Fruit fly (Drosophila melanogaster) whole organism, embryonic: Measurements from ENCODE around the gene Cont.

ENCODE experiments used
- CG10274 ChIP-seq: fragments of 200-800 bp; sonication (Bioruptor generic); optimal IDR thresholded peaks from 3 replicates; lab custom pipeline; 2017; ENCODE audit warnings: missing biosample characterization, mild to moderate bottlenecking, missing genetic modification characterization
- CG10979 ChIP-seq: fragments of 200-800 bp; sonication (Bioruptor generic); optimal IDR thresholded peaks from 2 replicates; lab custom pipeline; 2018; ENCODE audit warnings: missing biosample characterization, mild to moderate bottlenecking, missing genetic modification characterization, moderate library complexity
- CG11093 ChIP-seq: fragments of 200-800 bp; sonication (Bioruptor generic); IDR thresholded peaks from 3 replicates; pipeline ENCODE4 v1.3.6; 2022; ENCODE audit warnings: missing biosample characterization, missing genetic modification characterization
- CG12236 ChIP-seq: fragments of 200-800 bp; sonication (Bioruptor generic); optimal IDR thresholded peaks from 2 replicates; lab custom pipeline; 2016; ENCODE audit warnings: missing biosample characterization, missing genetic modification characterization
- CG14710 ChIP-seq: fragments of 200-800 bp; sonication (Bioruptor generic); optimal IDR thresholded peaks from 3 replicates; lab custom pipeline; 2019; ENCODE audit warnings: missing biosample characterization, mild to moderate bottlenecking, missing genetic modification characterization, moderate library complexity
- CG15514 ChIP-seq: fragments of 200-800 bp; sonication (Bioruptor generic); optimal IDR thresholded peaks from 3 replicates; lab custom pipeline; 2017; ENCODE audit warnings: missing biosample characterization, missing genetic modification characterization, mild to moderate bottlenecking, moderate library complexity, missing genetic modification reagents
- CG17568 ChIP-seq: fragments of 200-800 bp; sonication (Bioruptor generic); optimal IDR thresholded peaks from 2 replicates; lab custom pipeline; 2018; ENCODE audit warnings: missing biosample characterization, mild to moderate bottlenecking, missing genetic modification characterization, moderate library complexity
- CG18011 ChIP-seq: fragments of 200-800 bp; sonication (Bioruptor generic); optimal IDR thresholded peaks from 2 replicates; lab custom pipeline; 2017; ENCODE audit warnings: missing biosample characterization, missing genetic modification characterization, mild to moderate bottlenecking, moderate library complexity, missing genotype
- CG18476 ChIP-seq: fragments of 200-800 bp; sonication (Bioruptor generic); optimal IDR thresholded peaks from 2 replicates; lab custom pipeline; 2016; ENCODE audit warnings: missing biosample characterization, mild to moderate bottlenecking, missing genetic modification characterization
- CG32772 ChIP-seq: fragments of 200-800 bp; sonication (Bioruptor generic); IDR thresholded peaks from 2 replicates; pipeline ENCODE4 v1.3.6; 2022; ENCODE audit warnings: missing biosample characterization, missing genetic modification characterization
- CG3838 ChIP-seq: fragments of 200-800 bp; sonication (Bioruptor generic); optimal IDR thresholded peaks from 3 replicates; lab custom pipeline; 2016; ENCODE audit warnings: missing biosample characterization, missing genetic modification characterization
- CG3995 ChIP-seq: fragments of 200-800 bp; sonication (Bioruptor generic); optimal IDR thresholded peaks from 3 replicates; lab custom pipeline; 2016; ENCODE audit warnings: missing biosample characterization, missing genetic modification characterization
- CG6813 ChIP-seq: fragments of 200-800 bp; sonication (Bioruptor generic); optimal IDR thresholded peaks from 2 replicates; lab custom pipeline; 2017; ENCODE audit warnings: missing biosample characterization, missing genetic modification characterization, mild to moderate bottlenecking, moderate library complexity, missing genetic modification reagents
- CG6854 ChIP-seq: fragments of 200-800 bp; sonication (Bioruptor generic); optimal IDR thresholded peaks from 3 replicates; lab custom pipeline; 2017; ENCODE audit warnings: missing biosample characterization, mild to moderate bottlenecking, missing genetic modification characterization
- CG7357 ChIP-seq: fragments of 200-800 bp; sonication (Bioruptor generic); IDR thresholded peaks from 3 replicates; pipeline ENCODE4 v1.3.6; 2022; ENCODE audit warnings: missing biosample characterization, missing genetic modification characterization
- CG8359 ChIP-seq: fragments of 200-800 bp; sonication (Bioruptor generic); optimal IDR thresholded peaks from 2 replicates; lab custom pipeline; 2017; ENCODE audit warnings: missing biosample characterization, mild to moderate bottlenecking, missing genetic modification characterization, borderline replicate concordance
- CG9797 ChIP-seq: fragments of 200-800 bp; sonication (Bioruptor generic); optimal IDR thresholded peaks from 3 replicates; lab custom pipeline; 2018; ENCODE audit warnings: missing biosample characterization, mild to moderate bottlenecking, missing genetic modification characterization
- D19B ChIP-seq: fragments of 200-800 bp; sonication (Bioruptor generic); optimal IDR thresholded peaks from 2 replicates; lab custom pipeline; 2017; ENCODE audit warnings: missing biosample characterization, mild to moderate bottlenecking, missing genetic modification characterization
- Dfd ChIP-seq, 2 experiments: fragments of >200 bp; optimal IDR thresholded peaks; 2 replicates each; lab custom pipeline; 2017; ENCODE audit warnings: missing biosample characterization in 2 of 2, missing genetic modification characterization in 2 of 2
- Doc3 ChIP-seq: fragments of 200-800 bp; sonication (Bioruptor generic); IDR thresholded peaks from 3 replicates; pipeline ENCODE4 v1.3.6; 2022; ENCODE audit warnings: missing biosample characterization, missing genetic modification characterization; ENCODE audit not compliant: partially characterized antibody
- Ets97D ChIP-seq: fragments of 200-800 bp; sonication (Bioruptor generic); optimal IDR thresholded peaks from 3 replicates; lab custom pipeline; 2016; ENCODE audit warnings: missing biosample characterization, missing genetic modification characterization
- H15 ChIP-seq: fragments of 200-800 bp; sonication (Bioruptor generic); IDR thresholded peaks from 3 replicates; pipeline ENCODE4 v1.3.6; 2022; ENCODE audit warnings: missing biosample characterization, missing genetic modification characterization
- MESR4 ChIP-seq: fragments of 200-800 bp; sonication (Bioruptor generic); optimal IDR thresholded peaks from 2 replicates; lab custom pipeline; 2018; ENCODE audit warnings: missing biosample characterization, mild to moderate bottlenecking, missing genetic modification characterization, moderate library complexity
- Optix ChIP-seq: fragments of 200-800 bp; sonication (Bioruptor generic); IDR thresholded peaks from 3 replicates; pipeline ENCODE4 v1.3.6; 2022; ENCODE audit warnings: missing biosample characterization, missing genetic modification characterization
- Pdp1 ChIP-seq, 2 experiments: fragments of 200-800 bp; sonication (Bioruptor generic); optimal IDR thresholded peaks; 3 replicates each; lab custom pipeline; 2016; ENCODE audit warnings: missing biosample characterization in 2 of 2, missing genetic modification characterization in 2 of 2, mild to moderate bottlenecking in 1 of 2, moderate library complexity in 1 of 2
- Scr ChIP-seq: fragments of 200-800 bp; sonication (Bioruptor generic); IDR thresholded peaks from 2 replicates; pipeline ENCODE4 v1.3.6; 2022; ENCODE audit warnings: missing biosample characterization, missing genetic modification characterization; ENCODE audit not compliant: partially characterized antibody
- Xrp1 ChIP-seq: fragments of 200-800 bp; sonication (Bioruptor generic); IDR thresholded peaks from 2 replicates; pipeline ENCODE4 v1.3.6; 2022; ENCODE audit warnings: missing biosample characterization, missing genetic modification characterization
- abd-A ChIP-seq: fragments of 200-800 bp; sonication (Bioruptor generic); optimal IDR thresholded peaks from 3 replicates; lab custom pipeline; 2019; ENCODE audit warnings: missing biosample characterization, mild to moderate bottlenecking, missing genetic modification characterization, moderate library complexity
- ac ChIP-seq: fragments of 200-800 bp; sonication (Bioruptor generic); optimal IDR thresholded peaks from 3 replicates; lab custom pipeline; 2017; ENCODE audit warnings: missing biosample characterization, mild to moderate bottlenecking, missing genetic modification characterization
- ara ChIP-seq: fragments of 200-800 bp; sonication (Bioruptor generic); IDR thresholded peaks from 2 replicates; pipeline ENCODE4 v1.3.6; 2022; ENCODE audit warnings: missing biosample characterization, missing genetic modification characterization
- dm ChIP-seq: fragments of 200-800 bp; sonication (Bioruptor generic); optimal IDR thresholded peaks from 3 replicates; lab custom pipeline; 2016; ENCODE audit warnings: missing biosample characterization, missing genetic modification characterization
- esg ChIP-seq: fragments of 200-800 bp; sonication (Bioruptor generic); conservative IDR thresholded peaks from 2 replicates; pipeline ENCODE4 v1.3.6; 2022; ENCODE audit warnings: missing biosample characterization, missing genetic modification characterization
- ken ChIP-seq: fragments of 200-800 bp; sonication (Bioruptor generic); IDR thresholded peaks from 3 replicates; pipeline ENCODE4 v1.3.6; 2022; ENCODE audit warnings: missing biosample characterization, missing genetic modification characterization
- lmd ChIP-seq: fragments of 200-800 bp; sonication (Bioruptor generic); IDR thresholded peaks from 2 replicates; pipeline ENCODE4 v1.3.6; 2022; ENCODE audit warnings: missing biosample characterization, missing genetic modification characterization
- maf-S ChIP-seq: fragments of 200-800 bp; sonication (Bioruptor generic); optimal IDR thresholded peaks from 2 replicates; lab custom pipeline; 2016; ENCODE audit warnings: missing biosample characterization, missing genetic modification characterization
- nau ChIP-seq: fragments of 200-800 bp; sonication (Bioruptor generic); optimal IDR thresholded peaks from 3 replicates; lab custom pipeline; 2017; ENCODE audit warnings: missing biosample characterization, mild to moderate bottlenecking, missing genetic modification characterization, missing genetic modification reagents
- nerfin-2 ChIP-seq: fragments of 200-800 bp; sonication (Bioruptor generic); IDR thresholded peaks from 2 replicates; pipeline ENCODE4 v1.3.6; 2022; ENCODE audit warnings: missing biosample characterization, missing genetic modification characterization; ENCODE audit not compliant: partially characterized antibody
- nmo ChIP-seq: fragments of 200-800 bp; sonication (Bioruptor generic); optimal IDR thresholded peaks from 2 replicates; lab custom pipeline; 2018; ENCODE audit warnings: missing biosample characterization, mild to moderate bottlenecking, missing genetic modification characterization, moderate library complexity
- pfk ChIP-seq: fragments of 200-800 bp; sonication (Bioruptor generic); optimal IDR thresholded peaks from 2 replicates; lab custom pipeline; 2018; ENCODE audit warnings: missing biosample characterization, mild to moderate bottlenecking, missing genetic modification characterization, moderate library complexity
- pho ChIP-seq: fragments of 200-800 bp; sonication (Bioruptor generic); optimal IDR thresholded peaks from 2 replicates; lab custom pipeline; 2016; ENCODE audit warnings: missing biosample characterization, missing genetic modification characterization
- pnt ChIP-seq: fragments of 200-800 bp; sonication (Bioruptor generic); optimal IDR thresholded peaks from 3 replicates; lab custom pipeline; 2016; ENCODE audit warnings: missing biosample characterization, missing genetic modification characterization
- run ChIP-seq: fragments of 200-800 bp; sonication (Bioruptor generic); optimal IDR thresholded peaks from 3 replicates; lab custom pipeline; 2018; ENCODE audit warnings: missing biosample characterization, mild to moderate bottlenecking, missing genetic modification characterization
- seq ChIP-seq: fragments of 200-800 bp; sonication (Bioruptor generic); IDR thresholded peaks from 2 replicates; pipeline ENCODE4 v1.3.6; 2022; ENCODE audit warnings: missing biosample characterization, missing genetic modification characterization
- sisA ChIP-seq: fragments of 200-800 bp; sonication (Bioruptor generic); IDR thresholded peaks from 2 replicates; pipeline ENCODE4 v1.3.6; 2022; ENCODE audit warnings: missing biosample characterization, missing genetic modification characterization
- slbo ChIP-seq: fragments of 200-800 bp; sonication (Bioruptor generic); IDR thresholded peaks from 2 replicates; pipeline ENCODE4 v1.3.6; 2022; ENCODE audit warnings: missing biosample characterization, missing genetic modification characterization
- sna ChIP-seq: fragments of 200-800 bp; sonication (Bioruptor generic); IDR thresholded peaks from 2 replicates; pipeline ENCODE4 v1.3.6; 2022; ENCODE audit warnings: missing biosample characterization, missing genetic modification characterization; ENCODE audit not compliant: partially characterized antibody
- sqz ChIP-seq: fragments of 200-800 bp; sonication (Bioruptor generic); optimal IDR thresholded peaks from 3 replicates; lab custom pipeline; 2018; ENCODE audit warnings: missing biosample characterization, mild to moderate bottlenecking, missing genetic modification characterization
- sug ChIP-seq: fragments of 200-800 bp; optimal IDR thresholded peaks from 2 replicates; lab custom pipeline; 2019; ENCODE audit warnings: missing biosample characterization, mild to moderate bottlenecking, missing genetic modification characterization, moderate library complexity
- tap ChIP-seq: fragments of 200-800 bp; optimal IDR thresholded peaks from 3 replicates; lab custom pipeline; 2019; ENCODE audit warnings: missing biosample characterization, mild to moderate bottlenecking, missing genetic modification characterization, moderate library complexity
- twi ChIP-seq: fragments of 200-800 bp; optimal IDR thresholded peaks from 2 replicates; lab custom pipeline; 2019; ENCODE audit warnings: missing biosample characterization, mild to moderate bottlenecking, missing genetic modification characterization, moderate library complexity
- vfl ChIP-seq: fragments of 200-800 bp; sonication (Bioruptor generic); optimal IDR thresholded peaks from 2 replicates; lab custom pipeline; 2016; ENCODE audit warnings: missing biosample characterization, missing genetic modification characterization

Gene Cont

DNA sequence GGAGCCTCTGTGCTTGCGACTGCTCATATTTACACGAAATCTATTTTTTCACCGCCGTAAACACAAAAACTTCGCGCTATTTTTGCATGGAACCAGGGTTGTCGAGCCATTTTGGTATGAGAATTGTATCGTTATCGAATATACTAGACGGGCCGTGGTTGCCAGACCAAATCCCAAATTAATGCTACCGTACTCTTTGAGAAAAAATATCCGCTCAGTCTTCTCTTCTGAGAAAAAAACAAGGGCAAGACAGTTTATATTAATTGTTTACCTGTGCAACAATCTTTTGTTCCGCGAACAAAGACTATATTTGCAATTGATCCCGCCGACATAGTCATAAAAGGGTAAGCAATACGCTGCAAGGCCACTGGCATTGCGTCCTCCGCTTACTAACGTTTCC lies 43.5 kb upstream of the Cont start, which contains the start of the genes Skp2 and CG1103 (continued):
- TF ChIP-seq MESR4 (GFP tag; lab: Kevin White, UChicago), result peak; percentile 79
- TF ChIP-seq CG15514 (GFP tag; lab: Kevin White, UChicago), result peak; percentile 65
- TF ChIP-seq CG3838, result no peak
- no peak for TF ChIP-seq sisA
- no peak for TF ChIP-seq nau (GFP tag; lab: Kevin White, UChicago)
- TF ChIP-seq run, result no peak
- no peak for TF ChIP-seq CG10274 (GFP tag; lab: Kevin White, UChicago)
- no peak for TF ChIP-seq abd-A (tag; lab: Kevin White, UChicago)
- no peak for TF ChIP-seq pnt (GFP tag; lab: Kevin White, UChicago)
- TF ChIP-seq sqz (GFP tag; lab: Kevin White, UChicago), result no peak
- no peak for TF ChIP-seq CG7357 (GFP tag; lab: Robert Waterston, UW)
- no peak for TF ChIP-seq CG6813
- no peak for TF ChIP-seq slbo (GFP tag; lab: Robert Waterston, UW)
- TF ChIP-seq ara (GFP tag; lab: Robert Waterston, UW), result no peak
- TF ChIP-seq CG3995 (GFP tag; lab: Kevin White, UChicago), result no peak
- no peak for TF ChIP-seq twi
- peak; percentile 16 for TF ChIP-seq dm (GFP tag; lab: Kevin White, UChicago)
- TF ChIP-seq Optix (GFP tag; lab: Robert Waterston, UW), result no peak
- no peak for TF ChIP-seq esg (GFP tag; lab: Robert Waterston, UW)
- TF ChIP-seq CG14710 (tag; lab: Kevin White, UChicago), result peak; percentile 22
- TF ChIP-seq CG18011 (GFP tag; lab: Kevin White, UChicago), result no peak
- no peak for TF ChIP-seq lmd (GFP tag; lab: Robert Waterston, UW)
- TF ChIP-seq Xrp1 (GFP tag; lab: Robert Waterston, UW), result no peak
- no peak for TF ChIP-seq D19B (GFP tag; lab: Kevin White, UChicago)
- TF ChIP-seq tap (tag; lab: Kevin White, UChicago), result no peak
- peak; percentile 56 for TF ChIP-seq Ets97D
- TF ChIP-seq H15 (GFP tag; lab: Robert Waterston, UW), result no peak
- no peak for TF ChIP-seq ken (GFP tag; lab: Robert Waterston, UW)
- TF ChIP-seq pho (GFP tag; lab: Kevin White, UChicago), result no peak
- no peak for TF ChIP-seq CG11093
- no peak for TF ChIP-seq vfl (GFP tag; lab: Kevin White, UChicago)
- TF ChIP-seq pfk (GFP tag; lab: Kevin White, UChicago), result no peak
- TF ChIP-seq CG9797, result peak; percentile 68
- TF ChIP-seq ac (GFP tag; lab: Kevin White, UChicago), result no peak
- no peak for TF ChIP-seq Dfd (GFP tag; optimal IDR thresholded peaks at IDR 0.05; lab: Kevin White, UChicago)
- 0 out of 3 replicates have a peak, but pooled peaks have one; percentile 38 for TF ChIP-seq Doc3 (GFP tag; lab: Robert Waterston, UW)
- TF ChIP-seq Pdp1 (GFP tag; optimal IDR thresholded peaks at IDR 0.05; lab: Kevin White, UChicago), result peak in 1 of 2 experiments; percentile 20
- no peak for TF ChIP-seq CG6854 (GFP tag; lab: Kevin White, UChicago)
- TF ChIP-seq CG18476 (GFP tag; lab: Kevin White, UChicago), result no peak
- no peak for TF ChIP-seq CG12236 (GFP tag; lab: Kevin White, UChicago)
- no peak for TF ChIP-seq maf-S (GFP tag; lab: Kevin White, UChicago)
- no peak for TF ChIP-seq sug
- TF ChIP-seq sna (GFP tag; lab: Robert Waterston, UW), result peak; percentile 21; the same call in 1 of the 2 replicates
- TF ChIP-seq CG17568 (GFP tag; lab: Kevin White, UChicago), result no peak
- TF ChIP-seq CG8359 (GFP tag; lab: Kevin White, UChicago), result no peak
- TF ChIP-seq seq (GFP tag; lab: Robert Waterston, UW), result no peak
- TF ChIP-seq Scr, result peak; percentile 48
- TF ChIP-seq nerfin-2, result no peak
- no peak for TF ChIP-seq CG32772
- peak; percentile 37 for TF ChIP-seq nmo (GFP tag; lab: Kevin White, UChicago)
- no peak for TF ChIP-seq CG10979 (tag; lab: Kevin White, UChicago)
